Worm (Caenorhabditis elegans) whole organism, L4 larva: ENCODE results near the gene K10H10.7.

Source experiments
- R02D3.7 ChIP-seq: fragments of 150-350 bp; sonication (generic microtip); optimal IDR thresholded peaks from 3 replicates; lab custom pipeline; 2014; ENCODE audit warnings: missing biosample characterization, missing genetic modification characterization
- ZK337.2 ChIP-seq: fragments of 200-800 bp; sonication (Bioruptor generic); IDR thresholded peaks from 2 replicates; pipeline ENCODE4 v1.3.6; 2022; ENCODE audit warnings: missing genetic modification reagents, missing genetic modification characterization, missing compliant biosample characterization
- dmd-9 ChIP-seq: fragments of 200-800 bp; sonication (Bioruptor generic); IDR thresholded peaks from 2 replicates; pipeline ENCODE4 v1.3.6; 2022; ENCODE audit warnings: missing genetic modification reagents, missing genetic modification characterization, missing compliant biosample characterization
- egl-27 ChIP-seq: sonication (generic microtip); optimal IDR thresholded peaks from 3 replicates; lab custom pipeline; 2017; ENCODE audit warnings: missing biosample characterization, missing genetic modification reagents, missing genetic modification characterization
- lin-13 ChIP-seq: fragments of 150-350 bp; optimal IDR thresholded peaks from 2 replicates; lab custom pipeline; 2014; ENCODE audit warnings: missing biosample characterization, missing genetic modification reagents, missing genetic modification characterization
- lin-15B ChIP-seq: fragments of 150-350 bp; sonication (generic microtip); optimal IDR thresholded peaks from 3 replicates; lab custom pipeline; 2014; ENCODE audit warnings: missing biosample characterization, missing genetic modification characterization
- lin-29 ChIP-seq: fragments of 200-800 bp; sonication (Bioruptor generic); IDR thresholded peaks from 2 replicates; pipeline ENCODE4 v1.3.6; 2022; ENCODE audit warnings: missing genetic modification reagents, missing genetic modification characterization, missing compliant biosample characterization
- lsy-2 ChIP-seq, 2 experiments: fragments of 150-350 bp in 1 of 2; sonication (generic microtip) in 1 of 2; optimal IDR thresholded peaks; 2 replicates each; lab custom pipeline; 2014 to 2017; ENCODE audit warnings: missing biosample characterization in 2 of 2, missing genetic modification characterization in 2 of 2
- zag-1 ChIP-seq: fragments of 150-350 bp; optimal IDR thresholded peaks from 2 replicates; lab custom pipeline; 2014; ENCODE audit warnings: missing biosample characterization, missing genetic modification characterization

- TF ChIP-seq lin-13 (GFP tag; lab: Kevin White, UChicago) (no peak), lin-15B (tag; lab: Kevin White, UChicago) (no peak), ZK337.2 (GFP tag; lab: Robert Waterston, UW) (no peak), dmd-9 (no peak), R02D3.7 (tag; lab: Kevin White, UChicago) (no peak), lsy-2 (tag; optimal IDR thresholded peaks at IDR 0.05; lab: Kevin White, UChicago) (no peak), egl-27 (tag; lab: Kevin White, UChicago) (no peak), zag-1 (tag; lab: Kevin White, UChicago) (no peak), lin-29 (GFP tag; lab: Robert Waterston, UW) (no peak)
Measured at ce11 chrII:14510162-14510561, 2.7 kb upstream of the K10H10.7 start.
